Fruit fly (Drosophila melanogaster) whole organism: Measurements from ENCODE around the gene Irk1.
A peak's percentile ranks its signal among the peaks of the same experiment; 100 is the strongest.

ENCODE experiments used
- CG8478 ChIP-seq: fragments of >200 bp; optimal IDR thresholded peaks from 2 replicates; lab custom pipeline; 2018; ENCODE audit warnings: inconsistent platforms
- Dll ChIP-seq: fragments of >200 bp; optimal IDR thresholded peaks from 2 replicates; lab custom pipeline; 2017
- EcR ChIP-seq, 2 experiments: fragments of >200 bp; optimal IDR thresholded peaks; 2 replicates each; lab custom pipeline; 2017; ENCODE audit warnings: missing biosample characterization in 2 of 2, missing genetic modification characterization in 2 of 2, missing genetic modification reagents in 2 of 2
- pan ChIP-seq: fragments of >200 bp; optimal IDR thresholded peaks from 2 replicates; lab custom pipeline; 2017
- psq ChIP-seq: fragments of >200 bp; optimal IDR thresholded peaks from 2 replicates; lab custom pipeline; 2017
- usp ChIP-seq: fragments of >200 bp; optimal IDR thresholded peaks from 2 replicates; lab custom pipeline; 2017; ENCODE audit warnings: missing biosample characterization, missing genetic modification characterization, mixed read lengths

Gene Irk1

DNA sequence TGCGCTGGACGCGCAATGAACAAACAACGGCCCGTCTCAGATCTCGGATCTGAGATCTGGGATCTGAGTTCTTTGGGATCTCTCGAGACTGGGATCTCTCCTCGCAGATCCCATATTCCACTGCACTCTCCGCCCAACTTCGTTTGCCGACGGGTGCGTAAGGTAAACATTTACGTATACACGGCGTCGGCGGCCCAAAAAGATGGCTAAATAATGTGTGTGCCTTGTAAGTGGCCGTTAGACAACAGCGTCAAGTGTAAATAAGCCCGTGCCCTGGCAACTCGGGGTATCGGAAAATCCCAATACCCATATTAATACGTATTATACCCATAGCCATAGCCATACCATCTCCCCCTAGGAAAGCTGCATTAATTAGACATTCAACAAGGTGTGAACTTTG lies 33.4 kb upstream of the Irk1 start:
- TF ChIP-seq Dll (lab: Kevin White, UChicago), result no peak
- TF ChIP-seq EcR (GFP tag; optimal IDR thresholded peaks at IDR 0.05; lab: Kevin White, UChicago), result no peak
- no peak for TF ChIP-seq psq (lab: Kevin White, UChicago)
- no peak for TF ChIP-seq pan (lab: Kevin White, UChicago)
- TF ChIP-seq CG8478, result no peak
- TF ChIP-seq usp (GFP tag; lab: Kevin White, UChicago), result no peak

DNA sequence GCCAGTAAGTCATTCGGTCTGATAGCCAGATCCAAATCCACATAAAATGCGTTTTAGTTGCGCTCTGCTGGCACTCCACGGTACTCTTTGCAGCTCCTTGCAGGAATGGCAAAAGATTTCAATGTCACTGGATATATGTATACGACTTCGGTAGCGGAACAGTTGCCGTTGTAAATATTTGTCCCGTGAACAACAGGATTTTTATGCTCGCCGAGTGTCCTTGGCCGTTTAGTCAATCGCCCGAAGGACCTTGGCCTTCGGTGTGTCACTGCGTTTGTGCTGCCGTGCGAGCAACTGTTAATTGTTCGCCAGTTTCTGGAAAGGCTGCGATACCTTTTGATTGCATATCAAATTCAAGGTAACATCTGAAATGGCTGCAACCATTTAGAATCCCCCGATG lies 29.7 kb upstream of the Irk1 start:
- no peak for TF ChIP-seq psq (lab: Kevin White, UChicago)
- TF ChIP-seq usp (GFP tag; lab: Kevin White, UChicago), result no peak
- no peak for TF ChIP-seq Dll (lab: Kevin White, UChicago)
- TF ChIP-seq pan (lab: Kevin White, UChicago), result no peak
- no peak for TF ChIP-seq CG8478
- TF ChIP-seq EcR (GFP tag; optimal IDR thresholded peaks at IDR 0.05; lab: Kevin White, UChicago), result no peak

DNA sequence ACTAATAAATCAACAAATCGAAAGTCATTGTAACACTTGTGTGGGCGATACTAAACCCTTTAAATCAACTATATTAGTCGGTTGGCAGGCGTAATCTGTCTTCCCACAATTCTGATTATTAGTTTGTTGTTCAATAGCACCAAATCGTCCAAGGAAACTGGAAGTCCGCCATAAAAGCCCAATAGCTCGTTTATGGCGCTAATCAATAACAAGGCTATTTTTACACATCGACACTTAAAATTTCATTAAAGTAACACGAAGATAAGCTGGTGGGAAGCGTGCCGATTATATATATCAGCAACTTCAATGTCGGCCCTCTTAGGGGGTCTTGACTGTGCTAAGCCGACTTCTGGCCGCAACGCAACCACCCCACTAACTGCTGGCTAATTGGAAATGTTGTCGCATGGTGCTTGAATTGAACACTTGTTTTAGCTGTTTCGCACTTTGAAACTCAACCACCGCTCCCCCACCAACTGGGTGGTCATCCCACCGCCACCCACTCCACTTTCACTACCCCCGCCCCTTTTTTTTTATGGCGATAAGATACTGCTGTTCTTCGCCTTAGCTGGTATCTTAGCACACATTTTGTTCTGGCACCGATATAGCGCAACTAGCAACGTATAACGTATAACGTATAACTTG lies 29.0 kb upstream of the Irk1 start:
- TF ChIP-seq Dll (lab: Kevin White, UChicago) (no peak), psq (lab: Kevin White, UChicago) (no peak), EcR (GFP tag; optimal IDR thresholded peaks at IDR 0.05; lab: Kevin White, UChicago) (no peak), usp (GFP tag; lab: Kevin White, UChicago) (no peak), CG8478 (no peak), pan (lab: Kevin White, UChicago) (no peak)

DNA sequence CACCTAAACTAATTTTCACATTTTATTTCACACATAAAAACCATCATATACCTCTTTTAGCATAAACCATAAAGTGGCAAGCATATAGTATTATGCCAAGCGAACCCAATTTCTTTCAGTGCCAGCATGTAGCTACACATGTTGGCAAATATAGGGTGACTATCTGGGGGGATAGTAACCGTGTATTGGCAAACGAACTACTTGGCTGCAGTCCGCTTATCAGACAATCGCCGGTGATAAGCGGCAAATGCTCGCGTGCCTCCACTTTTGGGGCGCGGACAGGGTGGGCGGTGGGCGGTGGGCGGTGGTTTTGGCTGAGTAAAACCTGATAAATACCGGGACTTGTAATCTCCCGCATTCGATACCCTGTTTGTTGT lies 28.5 kb upstream of the Irk1 start:
- TF ChIP-seq usp (GFP tag; lab: Kevin White, UChicago), result no peak
- no peak for TF ChIP-seq pan (lab: Kevin White, UChicago)
- no peak for TF ChIP-seq CG8478
- TF ChIP-seq EcR (GFP tag; optimal IDR thresholded peaks at IDR 0.05; lab: Kevin White, UChicago), result no peak
- no peak for TF ChIP-seq psq (lab: Kevin White, UChicago)
- TF ChIP-seq Dll (lab: Kevin White, UChicago), result no peak

DNA sequence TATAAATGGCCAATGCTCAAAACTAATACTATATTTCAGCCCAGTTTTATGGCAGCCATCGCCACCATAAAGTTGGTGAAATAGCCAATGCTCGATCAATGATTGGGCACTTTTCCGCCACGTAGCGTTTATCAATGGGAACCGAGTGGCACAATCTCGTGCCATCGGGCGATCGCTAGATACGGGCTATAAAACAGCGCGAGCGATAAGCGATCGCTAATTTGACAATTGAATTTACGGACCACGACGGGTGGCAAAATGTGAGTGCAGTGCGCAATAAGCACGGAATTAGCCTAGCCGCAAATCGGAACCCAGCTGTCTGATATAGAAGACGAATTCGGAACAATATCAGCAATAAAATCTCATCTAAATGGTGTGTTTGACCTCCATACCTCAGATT lies 27.8 kb upstream of the Irk1 start:
- no peak for TF ChIP-seq psq (lab: Kevin White, UChicago)

DNA sequence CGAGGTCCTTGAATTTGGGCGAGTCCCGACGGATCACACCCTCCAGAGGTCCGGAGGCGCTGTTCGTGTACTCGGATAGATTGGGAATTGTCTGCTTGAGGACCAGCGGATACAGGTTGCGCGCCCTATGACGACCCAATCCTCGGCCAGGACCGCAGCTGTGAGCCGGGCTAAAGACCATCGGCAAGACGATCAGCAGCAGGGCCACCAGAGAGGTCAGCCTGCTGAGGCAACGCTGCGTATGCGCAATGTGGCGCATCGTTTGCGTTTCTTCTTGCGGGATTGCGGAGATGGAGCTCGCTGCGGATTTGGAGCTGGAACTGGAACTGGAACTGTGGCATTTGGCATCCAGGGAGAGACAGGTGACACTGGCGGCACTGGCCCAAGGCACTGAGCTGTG lies 27.0 kb upstream of the Irk1 start:
- TF ChIP-seq usp (GFP tag; lab: Kevin White, UChicago) (no peak), pan (lab: Kevin White, UChicago) (no peak), psq (lab: Kevin White, UChicago) (no peak), CG8478 (no peak), Dll (lab: Kevin White, UChicago) (no peak), EcR (GFP tag; optimal IDR thresholded peaks at IDR 0.05; lab: Kevin White, UChicago) (no peak)

DNA sequence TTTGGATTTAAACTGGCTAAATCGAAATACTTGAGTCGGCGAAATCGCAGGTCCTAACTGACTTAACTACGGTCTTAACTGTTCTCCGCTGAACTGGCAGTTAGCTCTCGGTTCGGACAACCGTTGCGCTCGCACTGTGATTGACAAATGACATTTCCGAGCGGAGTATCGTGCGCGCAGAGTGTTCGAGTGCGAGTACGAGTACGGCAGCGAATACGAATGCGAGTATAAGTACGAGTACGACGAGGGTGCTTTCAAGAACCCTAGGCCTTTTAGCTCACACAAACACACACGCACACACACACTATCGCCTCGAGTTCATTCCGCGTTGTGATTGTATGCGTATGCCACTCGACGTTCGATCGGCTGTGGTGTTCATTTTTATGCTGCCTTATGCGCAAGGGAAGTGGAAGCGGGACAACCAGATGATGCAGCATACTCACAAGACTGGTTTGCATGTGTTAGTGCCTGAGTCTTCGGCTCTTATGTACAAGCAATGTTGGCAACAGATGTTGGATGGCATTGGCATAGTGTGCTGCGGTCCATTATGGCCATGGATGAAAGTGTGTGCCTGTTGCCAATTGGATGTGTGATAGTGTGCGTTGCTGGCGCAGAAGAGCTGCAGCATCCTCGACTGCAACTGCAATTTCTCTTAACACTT lies 26.3 kb upstream of the Irk1 start, which contains the start of gene hh:
hh (minus strand) TSS at position 229 of the 661 bp plus-strand sequence.
- TF ChIP-seq Dll (lab: Kevin White, UChicago) (no peak), CG8478 (peak; percentile 70)

DNA sequence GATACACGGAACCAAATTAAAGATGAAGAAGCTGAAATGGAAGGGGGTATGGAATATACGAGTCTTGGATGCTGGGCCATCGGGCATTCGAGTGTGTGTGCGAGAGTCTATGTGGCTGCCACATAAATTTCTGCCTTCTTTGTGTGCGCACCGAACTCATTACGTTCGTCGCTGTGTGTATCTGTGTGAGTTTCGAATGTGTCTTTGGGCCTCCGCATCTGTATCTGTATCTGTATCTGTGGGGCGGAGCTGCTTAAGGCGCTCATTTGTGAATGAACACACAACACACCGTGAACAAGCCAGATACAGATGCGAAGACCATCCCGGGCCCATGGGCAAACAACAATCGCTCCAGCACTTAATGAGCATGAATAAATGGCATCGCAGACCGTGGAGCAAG lies 24.7 kb upstream of the Irk1 start:
- TF ChIP-seq Dll (lab: Kevin White, UChicago) (peak; percentile 38), CG8478 (no peak), psq (lab: Kevin White, UChicago) (no peak), pan (lab: Kevin White, UChicago) (no peak), usp (GFP tag; lab: Kevin White, UChicago) (no peak), EcR (GFP tag; optimal IDR thresholded peaks at IDR 0.05; lab: Kevin White, UChicago) (no peak)

DNA sequence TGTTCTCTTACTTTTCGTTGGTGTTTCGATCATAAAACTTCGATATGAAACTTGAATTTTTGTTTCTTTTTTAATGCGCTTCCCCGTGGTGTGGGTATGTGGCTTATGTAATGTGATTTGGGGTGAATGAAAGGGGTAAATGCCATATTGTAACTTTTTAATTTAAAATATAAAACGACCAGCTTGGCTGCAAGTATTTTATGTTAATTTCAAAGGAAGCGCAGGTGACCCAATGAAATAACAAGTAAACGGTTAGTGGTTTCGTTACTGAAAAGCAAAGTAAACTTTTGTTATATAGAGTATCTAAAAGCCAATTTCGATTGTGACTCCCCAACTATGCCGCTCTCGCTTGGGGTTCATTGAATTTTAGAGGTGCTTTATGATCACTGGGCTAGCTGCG lies 23.5 kb upstream of the Irk1 start:
- TF ChIP-seq Dll (lab: Kevin White, UChicago) (no peak), psq (lab: Kevin White, UChicago) (no peak), usp (GFP tag; lab: Kevin White, UChicago) (no peak), pan (lab: Kevin White, UChicago) (no peak), EcR (GFP tag; optimal IDR thresholded peaks at IDR 0.05; lab: Kevin White, UChicago) (no peak)

DNA sequence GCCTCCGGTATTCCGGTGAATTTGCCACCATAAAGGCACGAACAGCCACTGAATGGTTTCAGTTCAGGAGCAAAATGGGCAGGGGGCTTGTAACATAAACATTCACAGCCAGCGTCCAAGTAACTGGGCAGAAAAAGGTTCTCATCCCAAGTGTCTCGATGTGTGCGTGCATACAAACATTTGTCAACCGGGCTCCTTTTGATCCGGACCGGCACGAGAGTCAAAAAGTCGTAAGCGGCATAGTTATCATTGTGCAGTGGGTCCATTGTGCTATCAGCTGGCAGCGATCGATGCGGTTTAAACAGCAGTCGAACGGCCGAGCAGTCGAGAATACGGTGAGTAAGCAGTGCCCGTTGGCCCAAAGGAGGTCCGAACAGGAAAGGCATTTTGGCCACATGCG lies 22.4 kb upstream of the Irk1 start:
- no peak for TF ChIP-seq pan (lab: Kevin White, UChicago)
- no peak for TF ChIP-seq Dll (lab: Kevin White, UChicago)
- TF ChIP-seq EcR (GFP tag; optimal IDR thresholded peaks at IDR 0.05; lab: Kevin White, UChicago), result no peak
- no peak for TF ChIP-seq CG8478
- TF ChIP-seq psq (lab: Kevin White, UChicago), result no peak
- no peak for TF ChIP-seq usp (GFP tag; lab: Kevin White, UChicago)

DNA sequence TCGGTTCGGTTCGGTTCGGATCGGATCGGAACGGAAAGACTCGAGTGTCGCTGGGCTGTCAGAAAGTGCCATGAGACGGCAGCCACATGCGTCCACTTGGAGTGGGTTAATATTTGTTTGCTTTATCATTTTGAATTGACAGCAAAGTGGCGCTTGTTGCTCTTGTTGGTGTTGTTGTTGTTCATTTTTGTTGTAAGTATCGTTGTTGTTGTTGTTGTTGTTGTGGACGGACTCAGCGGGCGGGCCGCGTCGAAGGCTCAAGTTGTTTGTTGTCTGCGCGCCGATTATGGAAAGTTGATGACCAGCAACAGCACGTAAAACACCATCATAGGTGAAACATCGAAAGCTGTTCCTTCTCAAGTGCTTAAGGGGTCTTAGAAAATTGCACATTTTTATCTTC lies 21.1 kb upstream of the Irk1 start:
- TF ChIP-seq CG8478 (no peak), EcR (GFP tag; optimal IDR thresholded peaks at IDR 0.05; lab: Kevin White, UChicago) (no peak), pan (lab: Kevin White, UChicago) (no peak), usp (GFP tag; lab: Kevin White, UChicago) (no peak), Dll (lab: Kevin White, UChicago) (no peak), psq (lab: Kevin White, UChicago) (no peak)

DNA sequence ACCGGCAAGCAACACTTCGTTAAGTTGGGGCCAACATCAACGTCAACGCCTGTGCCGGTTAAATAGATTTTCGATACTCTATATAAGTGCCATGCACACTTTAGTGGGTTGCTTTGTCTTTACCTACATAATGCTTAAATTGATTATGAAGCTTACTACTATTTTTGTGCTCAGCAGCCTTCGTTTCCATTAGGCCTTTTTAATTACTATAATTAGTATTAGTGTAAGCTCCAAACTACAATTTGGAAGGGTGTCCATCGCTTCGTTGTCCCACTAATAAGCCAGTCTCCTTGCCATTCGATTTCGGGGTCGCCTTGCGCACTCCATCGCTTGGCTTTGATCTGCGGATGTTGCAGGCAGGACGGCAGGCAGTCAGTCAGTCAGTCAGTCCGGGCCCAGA lies 20.5 kb upstream of the Irk1 start:
- no peak for TF ChIP-seq pan (lab: Kevin White, UChicago)
